Fruit fly (Drosophila melanogaster) whole organism, pupa: Measurements from ENCODE around the gene CG5116.

Experiments
- CG10348 ChIP-seq: fragments of 200-800 bp; sonication (Bioruptor generic); IDR thresholded peaks from 2 replicates; pipeline ENCODE4 v1.3.6; 2022; ENCODE audit warnings: missing biosample characterization, missing genetic modification characterization
- CG12605 ChIP-seq: fragments of 200-800 bp; sonication (Bioruptor generic); IDR thresholded peaks from 2 replicates; pipeline ENCODE4 v1.3.6; 2022; ENCODE audit warnings: missing biosample characterization, missing genetic modification characterization
- CG14655 ChIP-seq: fragments of 200-800 bp; sonication (Bioruptor generic); optimal IDR thresholded peaks from 3 replicates; lab custom pipeline; 2017; ENCODE audit warnings: mild to moderate bottlenecking, missing biosample characterization, missing genetic modification reagents, missing genetic modification characterization
- CG15710 ChIP-seq: fragments of 200-800 bp; sonication (Bioruptor generic); optimal IDR thresholded peaks from 2 replicates; lab custom pipeline; 2018; ENCODE audit warnings: missing biosample characterization, mild to moderate bottlenecking, missing genetic modification characterization, moderate library complexity
- CG17806 ChIP-seq: fragments of 200-800 bp; sonication (Bioruptor generic); optimal IDR thresholded peaks from 2 replicates; lab custom pipeline; 2018; ENCODE audit warnings: missing biosample characterization, mild to moderate bottlenecking, missing genetic modification characterization, moderate library complexity
- CG34367 ChIP-seq: fragments of 200-800 bp; sonication (Bioruptor generic); optimal IDR thresholded peaks from 2 replicates; lab custom pipeline; 2018; ENCODE audit warnings: missing biosample characterization, mild to moderate bottlenecking, missing genetic modification characterization
- CG8159 ChIP-seq: fragments of 200-800 bp; sonication (Bioruptor generic); optimal IDR thresholded peaks from 3 replicates; lab custom pipeline; 2018; ENCODE audit warnings: missing biosample characterization, mild to moderate bottlenecking, missing genetic modification characterization, moderate library complexity
- CG8301 ChIP-seq: fragments of 200-800 bp; sonication (Bioruptor generic); optimal IDR thresholded peaks from 2 replicates; lab custom pipeline; 2018; ENCODE audit warnings: missing biosample characterization, mild to moderate bottlenecking, missing genetic modification characterization
- CG9948 ChIP-seq: fragments of 200-800 bp; sonication (Bioruptor generic); optimal IDR thresholded peaks from 2 replicates; lab custom pipeline; 2018; ENCODE audit warnings: missing biosample characterization, mild to moderate bottlenecking, missing genetic modification characterization, moderate library complexity
- EcR ChIP-seq: fragments of 200-800 bp; sonication (Bioruptor generic); optimal IDR thresholded peaks from 3 replicates; lab custom pipeline; 2019; ENCODE audit warnings: missing biosample characterization, missing genetic modification characterization, mild to moderate bottlenecking, moderate library complexity, missing genetic modification reagents
- Ets98B ChIP-seq: fragments of 200-800 bp; sonication (Bioruptor generic); IDR thresholded peaks from 2 replicates; pipeline ENCODE4 v1.3.6; 2022; ENCODE audit warnings: missing biosample characterization, missing genetic modification characterization
- Pif1A ChIP-seq: fragments of 200-800 bp; sonication (Bioruptor generic); optimal IDR thresholded peaks from 3 replicates; lab custom pipeline; 2016; ENCODE audit warnings: missing biosample characterization, missing genetic modification characterization
- fd96Ca ChIP-seq: fragments of 200-800 bp; sonication (Bioruptor generic); IDR thresholded peaks from 3 replicates; pipeline ENCODE4 v1.3.6; 2022; ENCODE audit warnings: missing biosample characterization, missing genetic modification characterization
- gl ChIP-seq: fragments of 200-800 bp; sonication (Bioruptor generic); optimal IDR thresholded peaks from 2 replicates; lab custom pipeline; 2018; ENCODE audit warnings: missing biosample characterization, mild to moderate bottlenecking, missing genetic modification characterization

DNA sequence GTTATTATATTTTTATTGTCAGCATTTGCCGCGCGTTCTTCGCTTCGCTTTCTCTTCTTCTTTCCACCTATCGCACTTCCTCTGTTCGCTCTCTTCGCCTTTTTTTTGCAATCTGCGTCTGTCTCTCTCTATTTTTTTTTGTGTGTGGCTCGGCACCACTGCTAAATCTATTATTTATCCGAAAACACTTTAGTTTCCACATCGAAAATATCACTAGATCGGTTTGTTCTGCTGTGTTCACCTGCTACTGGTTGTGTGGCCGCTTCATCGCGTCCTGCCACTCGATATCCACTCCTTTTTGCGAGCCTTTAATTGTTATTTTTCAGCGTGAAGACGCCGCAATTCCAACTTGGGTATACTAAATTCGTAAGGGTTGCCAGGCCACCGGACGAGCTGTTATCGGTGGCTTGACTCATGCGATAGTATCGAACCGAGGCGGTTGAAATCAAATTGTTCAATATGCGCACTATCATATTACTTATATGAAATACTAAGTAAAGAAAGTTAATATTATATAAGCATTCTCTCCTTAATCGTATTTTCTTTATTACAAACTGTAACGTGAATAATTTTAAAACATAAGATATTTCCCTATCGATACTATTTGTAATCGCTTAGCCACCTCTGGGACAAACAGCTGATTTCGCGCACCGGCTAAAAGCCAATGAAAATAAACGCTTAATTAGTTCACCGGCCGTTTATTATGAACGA is at the start of gene CG5116, which contains the start of the genes XNP and CG42488:
- TF ChIP-seq fd96Ca (GFP tag; lab: Robert Waterston, UW), result 0 out of 3 replicates have a peak, but pooled peaks have one; percentile 58
- TF ChIP-seq CG10348 (GFP tag; lab: Robert Waterston, UW), result no peak
- peak; percentile 70 for TF ChIP-seq Ets98B (GFP tag; lab: Robert Waterston, UW)
- TF ChIP-seq CG34367, result peak; percentile 78
- TF ChIP-seq gl, result peak; percentile 92
- peak; percentile 51 for TF ChIP-seq CG9948
- TF ChIP-seq CG15710 (tag; lab: Kevin White, UChicago), result peak; percentile 71
- peak; percentile 32 for TF ChIP-seq EcR (GFP tag; lab: Kevin White, UChicago)
- TF ChIP-seq CG12605 (GFP tag; lab: Robert Waterston, UW), result peak; percentile 92
- TF ChIP-seq CG8301 (tag; lab: Kevin White, UChicago), result peak; percentile 76
- TF ChIP-seq CG17806 (tag; lab: Kevin White, UChicago), result peak; percentile 58
- no peak for TF ChIP-seq CG14655
- TF ChIP-seq CG8159 (tag; lab: Kevin White, UChicago), result peak; percentile 63
- no peak for TF ChIP-seq Pif1A (GFP tag; lab: Kevin White, UChicago)
